Worm (Caenorhabditis elegans): ENCODE measurements around the gene lron-1.

- TF ChIP-seq ceh-39 (tag; optimal IDR thresholded peaks at IDR 0.05) (no peak), unc-62 (GFP tag; optimal IDR thresholded peaks at IDR 0.05) (peak; percentile 53), ztf-11 (tag; optimal IDR thresholded peaks at IDR 0.05) (no peak), nhr-237 (tag; optimal IDR thresholded peaks at IDR 0.05) (no peak), ceh-43 (GFP tag; optimal IDR thresholded peaks at IDR 0.05) (no peak), elt-3 (tag; optimal IDR thresholded peaks at IDR 0.05) (no peak), blmp-1 (tag; optimal IDR thresholded peaks at IDR 0.05) (no peak), nhr-12 (tag; optimal IDR thresholded peaks at IDR 0.05) (no peak), mep-1 (tag; optimal IDR thresholded peaks at IDR 0.05) (no peak), unc-39 (tag; optimal IDR thresholded peaks at IDR 0.05) (no peak), elt-1 (tag; optimal IDR thresholded peaks at IDR 0.05; ENCODE audit: borderline replicate concordance, insufficient read depth) (peak; percentile 87), lsy-2 (tag; optimal IDR thresholded peaks at IDR 0.05) (no peak), snpc-4 (tag; optimal IDR thresholded peaks at IDR 0.05) (no peak), lin-13 (tag; optimal IDR thresholded peaks at IDR 0.05) (no peak)
These were observed 10.0 kb upstream of the lron-1 start for ce11 chrX:14562286-14563086.
